Worm (Caenorhabditis elegans): Measurements from ENCODE around the gene sru-44.

The sru-44 gene

DNA sequence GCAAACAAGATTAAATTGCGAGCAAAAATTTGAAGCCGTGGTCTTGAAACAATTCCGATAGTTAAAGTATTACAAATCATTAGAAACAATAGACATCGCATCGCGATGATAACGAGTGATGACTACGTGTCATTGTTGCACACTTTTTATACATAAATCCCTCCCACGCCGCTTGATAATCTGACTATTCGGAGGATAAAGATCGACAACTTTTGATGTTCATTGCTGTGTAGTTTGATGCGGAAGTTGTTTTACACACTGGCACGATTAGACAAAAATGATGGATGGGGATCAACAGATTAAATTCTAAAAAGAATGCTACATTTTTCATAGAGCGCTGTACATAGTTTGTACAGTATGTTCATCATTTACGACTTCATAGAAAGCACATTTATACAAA, 11.5 kb upstream of the sru-44 start, which contains the start of gene T08G3.11:
T08G3.11 (minus strand) TSS at position 101 of the 400 bp plus-strand sequence.
- TF ChIP-seq him-1 (tag; optimal IDR thresholded peaks at IDR 0.05) (no peak), dao-5 (tag; optimal IDR thresholded peaks at IDR 0.05) (no peak), W03F9.2 (tag; optimal IDR thresholded peaks at IDR 0.05) (no peak)

DNA sequence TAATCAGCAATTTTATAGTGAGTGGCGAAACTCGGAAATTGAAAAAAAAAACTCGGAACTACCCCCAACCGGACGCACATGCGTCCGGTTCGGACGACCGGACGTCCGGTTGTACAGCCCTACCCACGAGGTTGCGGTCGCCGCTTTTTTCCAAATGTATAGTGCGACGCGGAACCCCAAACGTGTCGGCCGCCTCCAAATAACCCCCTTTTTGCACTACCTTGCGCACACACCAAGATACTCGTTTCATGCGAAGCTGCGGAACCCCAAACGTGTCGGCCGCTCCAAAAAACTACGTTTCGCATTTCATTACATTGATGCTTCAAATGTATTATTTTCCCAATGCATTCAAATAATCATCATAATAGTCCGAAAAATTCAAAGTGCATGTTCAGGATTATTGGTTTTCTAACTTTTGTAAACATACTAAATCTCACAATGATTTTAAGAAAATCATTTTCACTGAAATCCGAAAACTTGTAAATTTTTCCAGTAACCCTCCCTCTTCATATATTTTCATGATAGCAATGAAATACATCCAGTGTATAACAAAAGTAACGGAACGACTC, 4.3 kb upstream of the sru-44 start, which contains the start of gene srw-35:
srw-35 (plus strand) TSS at position 519 of the 569 bp plus-strand sequence.
- TF ChIP-seq W03F9.2 (tag; optimal IDR thresholded peaks at IDR 0.05): no peak
- no peak for TF ChIP-seq him-1 (tag; optimal IDR thresholded peaks at IDR 0.05)
- no peak for TF ChIP-seq dao-5 (tag; optimal IDR thresholded peaks at IDR 0.05)

DNA sequence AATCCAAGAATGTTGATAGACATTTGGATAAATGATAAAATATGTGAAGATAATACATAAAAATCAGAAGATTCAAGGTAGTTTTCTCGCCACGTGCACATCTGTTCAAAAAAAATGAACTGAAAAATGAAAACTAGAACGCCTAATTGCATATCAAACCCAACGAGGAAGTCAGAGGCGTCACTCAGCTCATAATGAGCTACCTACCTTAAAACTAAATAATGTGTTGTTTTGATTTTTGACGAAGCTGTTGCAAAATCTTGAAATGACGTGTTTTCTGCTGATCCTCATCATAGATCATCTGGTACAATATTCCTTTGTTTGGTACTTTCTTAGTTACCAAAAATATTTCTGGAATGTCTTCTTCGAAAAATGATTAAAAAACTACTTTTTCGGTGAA, 3.2 kb upstream of the sru-44 start, which contains the start of gene srh-138:
srh-138 (minus strand) TSS at position 101 of the 400 bp plus-strand sequence.
- TF ChIP-seq him-1 (tag; optimal IDR thresholded peaks at IDR 0.05): no peak

DNA sequence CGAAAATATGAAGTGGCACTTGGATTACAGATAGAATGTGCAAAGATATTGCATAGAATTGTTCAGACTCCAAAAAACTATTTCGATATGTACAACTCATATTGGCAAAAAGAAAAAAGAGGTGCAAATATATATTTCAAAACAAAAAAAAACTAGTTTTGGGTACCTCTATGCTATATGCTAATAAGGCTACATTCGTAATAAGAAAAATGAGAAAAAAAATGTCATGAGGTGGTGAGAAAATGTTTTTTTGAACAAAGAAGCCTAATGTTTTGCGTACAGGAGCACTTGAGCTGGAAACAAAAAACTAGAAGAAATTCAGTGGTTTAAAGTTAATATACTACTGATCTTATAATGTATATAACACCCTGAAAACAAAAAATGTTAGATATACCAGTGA, 6.9 kb downstream of the sru-44 start, which contains the start of gene srh-142:
srh-142 (minus strand) TSS at position 101 of the 400 bp plus-strand sequence.
- TF ChIP-seq W03F9.2 (tag; optimal IDR thresholded peaks at IDR 0.05): no peak
- no peak for TF ChIP-seq him-1 (tag; optimal IDR thresholded peaks at IDR 0.05)
- TF ChIP-seq dao-5 (tag; optimal IDR thresholded peaks at IDR 0.05): no peak

DNA sequence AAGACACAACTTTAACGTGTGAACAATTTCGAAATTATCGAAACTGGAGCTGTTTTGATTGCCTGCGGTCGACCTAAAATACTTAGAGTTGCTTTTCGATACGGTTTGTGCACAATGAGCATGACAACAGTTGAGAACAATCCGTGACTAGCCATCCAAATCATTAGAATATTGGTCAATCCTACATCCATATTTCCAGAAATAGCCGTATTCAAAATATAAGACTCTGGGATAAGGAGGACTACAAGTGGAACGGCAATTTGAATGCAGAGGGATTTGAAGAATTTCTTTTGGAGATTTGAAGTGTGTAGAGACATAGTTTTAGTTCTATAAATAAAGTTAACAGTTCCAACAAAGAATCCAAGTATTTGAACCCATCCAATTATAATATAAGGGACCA, 8.4 kb downstream of the sru-44 start:
- TF ChIP-seq dao-5 (tag; optimal IDR thresholded peaks at IDR 0.05) (no peak), him-1 (tag; optimal IDR thresholded peaks at IDR 0.05) (no peak)

DNA sequence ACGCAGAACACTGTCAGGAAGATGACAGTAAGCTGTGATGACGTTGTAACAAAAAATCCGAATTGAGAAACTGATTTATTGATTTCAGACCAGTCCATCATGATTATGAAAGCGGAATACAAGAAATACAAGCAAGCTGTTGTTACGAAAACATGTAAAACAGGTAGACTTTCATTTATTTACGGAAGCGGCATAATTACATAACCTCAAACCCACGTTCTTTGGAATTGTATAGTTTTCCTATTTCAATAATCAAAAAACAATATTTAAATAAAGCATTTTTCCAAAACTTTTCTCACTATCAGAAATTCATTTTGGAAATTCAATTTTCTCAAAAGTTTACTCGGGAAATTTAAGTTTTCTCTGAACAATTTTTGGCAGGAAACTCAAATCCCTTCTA, 9.0 kb downstream of the sru-44 start, which contains the start of gene str-15:
str-15 (minus strand) TSS at position 101 of the 400 bp plus-strand sequence.
- no peak for TF ChIP-seq him-1 (tag; optimal IDR thresholded peaks at IDR 0.05)
- no peak for TF ChIP-seq W03F9.2 (tag; optimal IDR thresholded peaks at IDR 0.05)
- no peak for TF ChIP-seq dao-5 (tag; optimal IDR thresholded peaks at IDR 0.05)

DNA sequence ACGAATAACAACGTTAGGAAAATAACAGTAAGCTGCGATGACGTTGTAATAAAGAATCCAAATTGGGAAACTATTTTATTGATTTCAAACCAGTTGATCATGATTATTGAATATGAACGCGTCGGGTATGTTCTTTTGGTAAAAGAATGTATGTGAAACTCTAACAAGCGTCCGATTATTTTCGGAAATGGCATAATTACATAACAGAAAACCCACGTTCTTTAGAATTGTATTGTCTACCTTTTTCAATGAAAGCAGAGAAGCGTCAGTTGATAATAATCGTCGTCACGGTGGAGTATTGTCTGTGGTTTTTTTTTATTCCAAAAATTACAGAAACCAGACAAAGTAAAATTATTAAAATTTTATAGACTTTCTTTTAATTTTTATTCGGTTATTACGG, 12.7 kb downstream of the sru-44 start, which contains the start of gene str-14:
str-14 (minus strand) TSS at position 101 of the 400 bp plus-strand sequence.
- no peak for TF ChIP-seq dao-5 (tag; optimal IDR thresholded peaks at IDR 0.05)
- TF ChIP-seq W03F9.2 (tag; optimal IDR thresholded peaks at IDR 0.05): no peak
- no peak for TF ChIP-seq him-1 (tag; optimal IDR thresholded peaks at IDR 0.05)

DNA sequence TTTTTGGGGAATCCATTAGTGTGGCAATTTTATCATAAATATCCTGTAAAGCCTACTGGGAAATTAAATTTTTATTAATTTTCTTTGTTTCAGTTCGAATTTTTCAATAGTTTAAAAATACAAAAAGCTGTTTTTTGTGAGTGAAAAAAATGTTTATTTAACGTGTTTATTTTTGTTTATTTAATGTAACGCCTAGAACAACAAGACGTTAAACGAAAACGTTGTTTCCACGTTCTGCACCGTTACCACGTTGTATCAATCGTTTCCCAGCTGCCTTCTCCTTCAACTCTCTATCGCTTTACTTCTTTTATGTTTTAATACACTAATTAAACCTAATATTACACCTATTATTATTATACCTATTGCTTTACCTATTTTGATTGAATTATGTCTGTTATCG, 20.0 kb downstream of the sru-44 start, which contains the start of gene T08G3.13:
T08G3.13 (plus strand) TSS at position 301 of the 400 bp plus-strand sequence.
- no peak for TF ChIP-seq dao-5 (tag; optimal IDR thresholded peaks at IDR 0.05)
- no peak for TF ChIP-seq him-1 (tag; optimal IDR thresholded peaks at IDR 0.05)
- no peak for TF ChIP-seq W03F9.2 (tag; optimal IDR thresholded peaks at IDR 0.05)

DNA sequence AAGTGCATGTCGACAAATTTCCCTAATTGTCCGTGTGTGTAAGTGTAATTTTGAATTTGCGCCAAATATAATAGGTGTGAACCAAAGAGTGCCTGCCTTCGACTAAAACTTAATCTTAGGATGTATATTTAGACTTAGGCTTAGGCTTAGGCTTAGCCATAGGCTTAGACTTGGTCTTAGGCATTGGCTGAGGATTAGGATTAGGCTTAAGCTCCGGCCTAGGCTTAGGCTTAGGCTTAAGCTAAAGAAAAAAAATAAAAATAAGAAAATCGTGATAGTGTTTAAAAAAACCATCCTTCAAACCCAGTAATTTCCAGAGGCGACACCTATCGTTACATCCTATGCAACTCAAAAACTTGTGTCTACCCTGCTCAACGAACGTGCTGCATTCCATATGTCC, 21.5 kb downstream of the sru-44 start:
- TF ChIP-seq W03F9.2 (tag; optimal IDR thresholded peaks at IDR 0.05) (no peak), dao-5 (tag; optimal IDR thresholded peaks at IDR 0.05) (no peak)

DNA sequence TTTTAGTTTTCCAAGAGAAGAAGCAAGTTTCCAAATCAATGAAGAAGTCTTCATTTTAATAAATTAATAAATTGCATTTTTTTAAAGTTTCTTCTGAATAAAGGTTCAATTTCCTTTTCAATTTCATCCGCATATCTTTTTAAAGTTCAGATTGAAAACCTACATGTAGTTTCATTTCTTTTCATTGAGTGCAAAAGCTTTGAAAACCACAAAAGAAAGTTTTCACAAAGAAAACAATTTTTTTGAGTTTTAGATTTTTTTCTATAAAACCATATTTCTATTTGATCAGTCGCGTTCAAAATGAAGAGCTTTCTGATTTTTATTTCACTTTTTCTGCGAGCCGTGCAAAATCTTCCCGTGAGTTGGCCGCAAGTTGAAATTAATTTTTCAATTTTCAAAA, 22.1 kb downstream of the sru-44 start, which contains the start of gene T08G3.6:
T08G3.6 (plus strand) TSS at position 301 of the 400 bp plus-strand sequence.
- TF ChIP-seq him-1 (tag; optimal IDR thresholded peaks at IDR 0.05) (no peak), W03F9.2 (tag; optimal IDR thresholded peaks at IDR 0.05) (no peak), dao-5 (tag; optimal IDR thresholded peaks at IDR 0.05) (no peak)

DNA sequence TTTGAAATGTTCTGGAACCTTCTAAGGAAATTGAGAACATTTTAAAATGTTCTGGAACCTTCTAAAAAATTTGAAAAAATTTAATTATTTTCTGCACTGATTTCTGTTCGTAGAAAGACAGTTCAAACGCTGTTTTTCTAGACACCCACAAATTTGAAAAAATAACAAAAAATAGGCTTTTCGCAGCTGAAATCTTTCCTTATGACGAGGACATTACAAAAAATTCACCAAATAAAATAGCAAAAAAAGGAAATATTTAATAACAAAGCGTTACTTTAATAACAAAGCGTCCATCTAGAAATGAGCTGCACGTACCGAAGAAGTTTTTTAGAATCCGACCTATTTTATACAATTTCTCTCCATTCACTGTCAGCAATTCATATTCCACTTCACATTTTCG, 24.1 kb downstream of the sru-44 start, which contains the start of gene srh-141:
srh-141 (plus strand) TSS at position 301 of the 400 bp plus-strand sequence.
- TF ChIP-seq him-1 (tag; optimal IDR thresholded peaks at IDR 0.05) (no peak), W03F9.2 (tag; optimal IDR thresholded peaks at IDR 0.05) (no peak), dao-5 (tag; optimal IDR thresholded peaks at IDR 0.05) (no peak)

DNA sequence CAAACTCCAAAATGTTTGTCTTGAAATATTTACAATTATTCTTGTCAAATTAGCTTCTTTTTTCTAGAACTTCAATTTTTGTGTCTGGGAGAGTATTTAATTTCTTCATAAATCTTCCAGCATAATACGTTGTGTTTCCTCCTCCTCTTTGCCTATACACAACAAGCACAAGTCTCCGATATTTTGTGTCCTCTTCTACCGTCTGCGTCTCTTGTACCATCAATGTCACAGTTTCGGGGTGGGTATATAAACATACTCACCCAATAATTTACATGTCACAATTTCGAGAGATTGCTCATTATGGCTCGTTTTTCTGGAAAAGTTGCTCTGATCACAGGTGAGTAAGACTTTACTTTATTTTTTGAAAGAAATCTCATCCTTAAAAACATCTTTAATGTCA, 30.2 kb downstream of the sru-44 start, which contains the start of gene F26D2.15:
F26D2.15 (plus strand) TSS at position 301 of the 400 bp plus-strand sequence.
- TF ChIP-seq W03F9.2 (tag; optimal IDR thresholded peaks at IDR 0.05): no peak
- TF ChIP-seq him-1 (tag; optimal IDR thresholded peaks at IDR 0.05): no peak
- TF ChIP-seq dao-5 (tag; optimal IDR thresholded peaks at IDR 0.05): no peak

DNA sequence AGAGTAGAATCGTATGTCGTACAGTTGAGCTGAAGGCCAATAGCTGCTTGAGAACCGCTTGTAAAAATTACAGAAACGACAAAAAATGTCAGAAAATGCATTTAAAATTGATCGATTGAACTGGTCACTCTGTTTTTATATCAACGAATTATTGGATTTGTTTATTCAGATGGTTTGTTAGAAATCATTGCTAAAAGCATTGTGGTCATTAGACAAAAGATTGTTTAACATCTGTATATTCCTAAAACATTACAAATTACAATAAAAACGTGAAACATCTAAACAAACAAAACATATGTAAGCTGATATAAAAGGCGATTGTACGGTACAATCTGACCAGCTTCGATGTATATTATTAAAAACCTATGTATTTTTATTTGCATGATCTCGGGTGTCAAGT, 32.2 kb downstream of the sru-44 start, which contains the start of the genes F26D2.13 and F26D2.14:
F26D2.13 (minus strand) TSS at position 101 of the 400 bp plus-strand sequence.
F26D2.14 (plus strand) TSS at position 346 of the 400 bp plus-strand sequence.
- TF ChIP-seq dao-5 (tag; optimal IDR thresholded peaks at IDR 0.05) (no peak), him-1 (tag; optimal IDR thresholded peaks at IDR 0.05) (no peak), W03F9.2 (tag; optimal IDR thresholded peaks at IDR 0.05) (no peak)

DNA sequence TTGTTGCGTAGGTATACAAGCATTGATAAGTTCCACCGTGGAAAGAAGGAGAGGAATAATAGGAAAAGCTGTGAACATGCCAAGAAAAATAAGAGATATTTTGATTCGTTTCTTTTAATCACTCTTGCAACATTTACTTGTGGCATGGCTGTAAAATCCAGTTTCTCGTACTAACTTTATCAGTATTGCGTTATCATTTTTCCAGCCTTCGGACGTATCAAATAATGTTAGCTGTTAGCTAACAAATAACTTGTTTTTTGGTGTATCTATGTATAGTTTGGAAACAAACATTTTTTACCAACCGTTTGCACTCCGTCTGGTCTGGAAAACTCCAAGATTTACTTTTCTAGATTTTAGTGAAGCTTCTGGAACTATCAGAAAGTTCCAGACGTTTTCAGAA, 34.3 kb downstream of the sru-44 start, which contains the start of gene clec-234:
clec-234 (minus strand) TSS at position 101 of the 400 bp plus-strand sequence.
- TF ChIP-seq W03F9.2 (tag; optimal IDR thresholded peaks at IDR 0.05): no peak
- no peak for TF ChIP-seq him-1 (tag; optimal IDR thresholded peaks at IDR 0.05)
- no peak for TF ChIP-seq dao-5 (tag; optimal IDR thresholded peaks at IDR 0.05)
